Worm (Caenorhabditis elegans): ENCODE results near the gene C31C9.7.
A peak's percentile ranks its signal among the peaks of the same experiment; 100 is the strongest.
"Not testable (repeated sequence)": the region's sequence is repeated elsewhere in the genome, so short reads cannot be mapped to it uniquely, and the experiment has no call there.

Gene C31C9.7

ce11 chrII:13640210-13640609 is 28.7 kb upstream of the C31C9.7 start:
- TF ChIP-seq tab-1 (GFP tag; IDR thresholded peaks at IDR 0.05) (no peak), cog-1 (tag; optimal IDR thresholded peaks at IDR 0.05) (no peak), klf-2 (GFP tag; conservative IDR thresholded peaks at IDR 0.05) (no peak), T22C8.4 (GFP tag; IDR thresholded peaks at IDR 0.05) (no peak), ztf-23 (GFP tag; IDR thresholded peaks at IDR 0.05) (no peak), flt-1 (GFP tag; IDR thresholded peaks at IDR 0.05) (no peak), ref-1 (GFP tag; conservative IDR thresholded peaks at IDR 0.05) (no peak), ztf-29 (GFP tag; IDR thresholded peaks at IDR 0.05) (no peak), med-1 (GFP tag; optimal IDR thresholded peaks at IDR 0.05; ENCODE audit: insufficient read depth) (no peak)

- no peak for TF ChIP-seq ztf-29 (GFP tag; IDR thresholded peaks at IDR 0.05)
- TF ChIP-seq T22C8.4 (GFP tag; IDR thresholded peaks at IDR 0.05) = no peak
- TF ChIP-seq ztf-23 (GFP tag; IDR thresholded peaks at IDR 0.05) = no peak
- no peak for TF ChIP-seq cog-1 (tag; optimal IDR thresholded peaks at IDR 0.05)
- no peak for TF ChIP-seq med-1 (GFP tag; optimal IDR thresholded peaks at IDR 0.05; ENCODE audit: insufficient read depth)
Observed at ce11 chrII:13641311-13641710, 27.6 kb upstream of the C31C9.7 start, which contains the start of gene fbxa-167. Gene fbxa-167 (plus strand): TSS chrII:13641489.

ce11 chrII:13648230-13648629 is 20.7 kb upstream of the C31C9.7 start, which contains the start of gene fbxa-169:
Gene fbxa-169 (plus strand): TSS chrII:13648530.
- no peak for TF ChIP-seq T22C8.4 (GFP tag; IDR thresholded peaks at IDR 0.05)
- TF ChIP-seq ztf-29 (GFP tag; IDR thresholded peaks at IDR 0.05) = no peak
- TF ChIP-seq klf-2 (GFP tag; conservative IDR thresholded peaks at IDR 0.05) = no peak
- no peak for TF ChIP-seq flt-1 (GFP tag; IDR thresholded peaks at IDR 0.05)
- no peak for TF ChIP-seq ref-1 (GFP tag; conservative IDR thresholded peaks at IDR 0.05)
- TF ChIP-seq tab-1 (GFP tag; IDR thresholded peaks at IDR 0.05) = no peak
- TF ChIP-seq ztf-23 (GFP tag; IDR thresholded peaks at IDR 0.05) = no peak
- no peak for TF ChIP-seq cog-1 (tag; optimal IDR thresholded peaks at IDR 0.05)
- TF ChIP-seq med-1 (GFP tag; optimal IDR thresholded peaks at IDR 0.05; ENCODE audit: insufficient read depth) = no peak

- TF ChIP-seq ref-1 (GFP tag; conservative IDR thresholded peaks at IDR 0.05); ztf-29 (GFP tag; IDR thresholded peaks at IDR 0.05); med-1 (GFP tag; optimal IDR thresholded peaks at IDR 0.05; ENCODE audit: insufficient read depth): not testable (repeated sequence)
Observed at ce11 chrII:13654723-13655122, 14.2 kb upstream of the C31C9.7 start, which contains the start of gene C31C9.9. Gene C31C9.9 (plus strand): TSS chrII:13655023.

ce11 chrII:13658424-13658823 is 10.5 kb upstream of the C31C9.7 start:
- peak; percentile 75; the same call in 1 of the 2 replicates for TF ChIP-seq flt-1 (GFP tag; IDR thresholded peaks at IDR 0.05)

- TF ChIP-seq klf-2 (GFP tag; conservative IDR thresholded peaks at IDR 0.05); cog-1 (tag; optimal IDR thresholded peaks at IDR 0.05); ztf-23 (GFP tag; IDR thresholded peaks at IDR 0.05): not testable (repeated sequence)
Observed at ce11 chrII:13661990-13662389, 6.9 kb upstream of the C31C9.7 start, which contains the start of gene C31C9.6. Gene C31C9.6 (minus strand): TSS chrII:13662090.

- TF ChIP-seq ztf-29 (GFP tag; IDR thresholded peaks at IDR 0.05) (no peak), med-1 (GFP tag; optimal IDR thresholded peaks at IDR 0.05; ENCODE audit: insufficient read depth) (no peak), ztf-23 (GFP tag; IDR thresholded peaks at IDR 0.05) (no peak), tab-1 (GFP tag; IDR thresholded peaks at IDR 0.05) (no peak), cog-1 (tag; optimal IDR thresholded peaks at IDR 0.05) (no peak), T22C8.4 (GFP tag; IDR thresholded peaks at IDR 0.05) (no peak), flt-1 (GFP tag; IDR thresholded peaks at IDR 0.05) (no peak), klf-2 (GFP tag; conservative IDR thresholded peaks at IDR 0.05) (no peak), ref-1 (GFP tag; conservative IDR thresholded peaks at IDR 0.05) (no peak)
Observed at ce11 chrII:13664416-13664815, 4.5 kb upstream of the C31C9.7 start.

- no peak for TF ChIP-seq ztf-23 (GFP tag; IDR thresholded peaks at IDR 0.05)
- TF ChIP-seq ref-1 (GFP tag; conservative IDR thresholded peaks at IDR 0.05) = no peak
- no peak for TF ChIP-seq tab-1 (GFP tag; IDR thresholded peaks at IDR 0.05)
- no peak for TF ChIP-seq klf-2 (GFP tag; conservative IDR thresholded peaks at IDR 0.05)
- no peak for TF ChIP-seq med-1 (GFP tag; optimal IDR thresholded peaks at IDR 0.05; ENCODE audit: insufficient read depth)
- TF ChIP-seq flt-1 (GFP tag; IDR thresholded peaks at IDR 0.05) = no peak
- no peak for TF ChIP-seq T22C8.4 (GFP tag; IDR thresholded peaks at IDR 0.05)
- TF ChIP-seq ztf-29 (GFP tag; IDR thresholded peaks at IDR 0.05) = no peak
- no peak for TF ChIP-seq cog-1 (tag; optimal IDR thresholded peaks at IDR 0.05)
Observed at ce11 chrII:13664993-13665680, 3.8 kb upstream of the C31C9.7 start.

- TF ChIP-seq ref-1 (GFP tag; conservative IDR thresholded peaks at IDR 0.05) (no peak), klf-2 (GFP tag; conservative IDR thresholded peaks at IDR 0.05) (no peak), ztf-29 (GFP tag; IDR thresholded peaks at IDR 0.05) (no peak), flt-1 (GFP tag; IDR thresholded peaks at IDR 0.05) (no peak), cog-1 (tag; optimal IDR thresholded peaks at IDR 0.05) (no peak), med-1 (GFP tag; optimal IDR thresholded peaks at IDR 0.05; ENCODE audit: insufficient read depth) (no peak), tab-1 (GFP tag; IDR thresholded peaks at IDR 0.05) (no peak), ztf-23 (GFP tag; IDR thresholded peaks at IDR 0.05) (no peak), T22C8.4 (GFP tag; IDR thresholded peaks at IDR 0.05) (no peak)
Observed at ce11 chrII:13670707-13671295, 1.9 kb downstream of the C31C9.7 start.

ce11 chrII:13672057-13672456 is 3.2 kb downstream of the C31C9.7 start:
- TF ChIP-seq tab-1 (GFP tag; IDR thresholded peaks at IDR 0.05) = no peak
- no peak for TF ChIP-seq ztf-23 (GFP tag; IDR thresholded peaks at IDR 0.05)
- no peak for TF ChIP-seq T22C8.4 (GFP tag; IDR thresholded peaks at IDR 0.05)
- no peak for TF ChIP-seq med-1 (GFP tag; optimal IDR thresholded peaks at IDR 0.05; ENCODE audit: insufficient read depth)
- no peak for TF ChIP-seq ztf-29 (GFP tag; IDR thresholded peaks at IDR 0.05)
- TF ChIP-seq flt-1 (GFP tag; IDR thresholded peaks at IDR 0.05) = no peak
- TF ChIP-seq klf-2 (GFP tag; conservative IDR thresholded peaks at IDR 0.05) = no peak

Data from whole organism, midembryonic.